Fruit fly (Drosophila melanogaster): ENCODE data around the gene crq.

Gene crq

DNA sequence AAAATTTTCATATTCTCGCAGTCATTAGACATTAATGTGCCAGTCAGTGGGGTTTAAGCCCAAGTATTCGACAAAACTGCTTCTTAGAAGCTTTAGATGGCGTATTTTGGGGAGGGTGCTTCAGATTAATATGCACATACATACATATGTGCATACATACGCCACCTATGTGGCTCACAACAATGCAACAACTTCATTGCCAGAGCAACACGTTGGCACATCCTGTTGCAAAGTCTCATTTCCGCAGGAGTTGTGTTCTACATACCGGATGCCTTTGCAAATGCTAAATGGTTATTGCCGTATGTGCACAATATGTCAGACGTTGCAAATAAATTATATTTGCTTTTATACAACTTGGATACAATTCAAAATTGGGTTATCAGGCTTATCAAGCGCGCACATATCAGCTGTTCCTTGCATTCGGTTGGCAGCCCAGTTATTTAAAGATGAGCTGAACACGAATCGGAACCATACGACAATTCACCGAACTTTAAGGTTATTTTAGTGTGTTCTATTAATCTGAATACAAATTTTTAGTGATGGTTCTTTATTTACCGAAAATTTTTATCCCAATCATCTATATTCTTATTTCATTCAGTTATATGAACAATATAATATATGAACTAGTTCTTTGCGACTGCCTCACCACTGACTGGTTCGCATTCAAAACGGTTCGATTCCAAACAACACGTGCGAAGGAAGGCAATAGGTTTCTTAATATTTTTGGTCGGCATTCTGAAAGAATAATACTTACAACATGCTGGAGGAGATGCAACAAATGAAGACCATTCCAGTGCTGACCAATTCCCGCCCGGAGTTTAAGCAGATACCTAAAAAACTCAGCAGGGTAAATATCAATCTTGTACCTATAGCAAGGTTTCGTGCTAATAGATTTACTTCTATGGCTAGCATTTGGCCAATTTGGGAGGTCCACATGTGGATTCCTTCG lies 48.9 kb downstream of the crq start, which contains the start of gene Polr1B (continued):
- TF ChIP-seq CG9139 (GFP tag; optimal IDR thresholded peaks at IDR 0.05) (no peak), CG31627 (GFP tag; optimal IDR thresholded peaks at IDR 0.05) (no peak), Eip93F (GFP tag; optimal IDR thresholded peaks at IDR 0.05) (no peak), spab (GFP tag; optimal IDR thresholded peaks at IDR 0.05) (no peak), Sox15 (GFP tag; optimal IDR thresholded peaks at IDR 0.05) (no peak)

DNA sequence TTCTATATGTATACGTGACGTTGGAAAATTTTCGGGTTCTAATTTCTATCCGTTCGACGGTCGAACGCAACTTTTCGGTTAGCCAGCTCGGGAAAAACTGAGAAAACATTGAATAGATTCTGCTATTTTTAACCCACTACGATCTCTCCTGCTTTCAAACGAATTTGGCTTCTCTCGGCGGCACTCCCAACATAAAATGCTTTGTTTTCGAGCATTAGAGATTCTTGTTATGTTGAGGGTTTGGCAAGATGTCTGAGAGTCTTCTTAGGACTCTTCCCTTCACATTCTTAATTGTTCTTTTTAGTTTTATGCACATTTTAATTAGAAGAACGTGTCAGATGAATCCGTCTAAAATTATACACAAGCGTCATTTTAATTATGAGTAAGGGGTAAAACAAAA lies 50.7 kb downstream of the crq start, which contains the start of gene CG4213:
Gene CG4213, minus strand, starts transcription at position 101 of the 400 bp plus-strand sequence.
- TF ChIP-seq Sox102F (GFP tag; optimal IDR thresholded peaks at IDR 0.05) (no peak), dsx (GFP tag; optimal IDR thresholded peaks at IDR 0.05; ENCODE audit: poor library complexity, severe bottlenecking) (no peak), Met (GFP tag; optimal IDR thresholded peaks at IDR 0.05) (no peak), acj6 (GFP tag; optimal IDR thresholded peaks at IDR 0.05) (no peak), Sox15 (GFP tag; optimal IDR thresholded peaks at IDR 0.05) (no peak), cyc (GFP tag; optimal IDR thresholded peaks at IDR 0.05) (no peak), CG6808 (GFP tag; optimal IDR thresholded peaks at IDR 0.05) (no peak), net (GFP tag; optimal IDR thresholded peaks at IDR 0.05) (no peak), ss (GFP tag; optimal IDR thresholded peaks at IDR 0.05) (no peak), CG8319 (GFP tag; optimal IDR thresholded peaks at IDR 0.05) (no peak), CG6163 (GFP tag; IDR thresholded peaks at IDR 0.05) (no peak), CG4318 (GFP tag; optimal IDR thresholded peaks at IDR 0.05) (no peak), CG8119 (GFP tag; IDR thresholded peaks at IDR 0.05) (no peak)

Data from whole organism, prepupa.